Worm (Caenorhabditis elegans): ENCODE measurements around the gene ddr-1.

Gene ddr-1

DNA sequence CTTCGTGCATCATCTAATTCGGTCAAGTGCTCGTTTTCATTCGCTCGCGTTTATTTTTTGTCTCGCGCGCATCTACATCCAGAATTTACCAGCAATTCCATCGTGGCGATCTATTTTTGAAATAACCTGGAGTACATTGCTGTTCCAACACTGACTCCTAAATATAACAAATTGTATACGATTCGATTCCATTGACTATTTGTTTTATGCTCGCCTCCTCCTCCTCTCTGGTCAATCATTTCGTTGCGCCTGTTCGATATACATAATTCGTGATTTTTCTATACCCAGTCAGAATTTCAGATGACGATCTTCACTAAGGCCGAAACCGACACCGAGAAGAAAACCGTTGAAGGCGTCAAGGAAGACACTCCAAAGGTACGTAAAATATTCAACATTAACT is 16.2 kb upstream of the ddr-1 start, which contains the start of gene itm-2:
itm-2 (plus strand) TSS at position 301 of the 400 bp plus-strand sequence.
- no peak for TF ChIP-seq C38D4.7 (GFP tag; optimal IDR thresholded peaks at IDR 0.05)
- TF ChIP-seq K02D7.2 (tag; optimal IDR thresholded peaks at IDR 0.05) = no peak
- TF ChIP-seq gmeb-2 (tag; optimal IDR thresholded peaks at IDR 0.05) = no peak
- no peak for TF ChIP-seq unc-55 (GFP tag; optimal IDR thresholded peaks at IDR 0.05)
- no peak for TF ChIP-seq pag-3 (tag; optimal IDR thresholded peaks at IDR 0.05; ENCODE audit: borderline replicate concordance)
- no peak for TF ChIP-seq nhr-232 (tag; optimal IDR thresholded peaks at IDR 0.05)
- TF ChIP-seq fkh-6 (tag; optimal IDR thresholded peaks at IDR 0.05) = no peak
- no peak for TF ChIP-seq pha-4 (tag; optimal IDR thresholded peaks at IDR 0.05)
- TF ChIP-seq pqm-1 (tag; optimal IDR thresholded peaks at IDR 0.05) = no peak
- TF ChIP-seq rnt-1 (tag; optimal IDR thresholded peaks at IDR 0.05) = no peak
- no peak for TF ChIP-seq odd-2 (tag; optimal IDR thresholded peaks at IDR 0.05)
- no peak for TF ChIP-seq ceh-9 (tag; optimal IDR thresholded peaks at IDR 0.05)
- no peak for TF ChIP-seq ceh-14 (tag; optimal IDR thresholded peaks at IDR 0.05)
- TF ChIP-seq K09A11.1 (tag; optimal IDR thresholded peaks at IDR 0.05; ENCODE audit: insufficient read depth) = no peak
- TF ChIP-seq ceh-31 (tag; optimal IDR thresholded peaks at IDR 0.05) = no peak

DNA sequence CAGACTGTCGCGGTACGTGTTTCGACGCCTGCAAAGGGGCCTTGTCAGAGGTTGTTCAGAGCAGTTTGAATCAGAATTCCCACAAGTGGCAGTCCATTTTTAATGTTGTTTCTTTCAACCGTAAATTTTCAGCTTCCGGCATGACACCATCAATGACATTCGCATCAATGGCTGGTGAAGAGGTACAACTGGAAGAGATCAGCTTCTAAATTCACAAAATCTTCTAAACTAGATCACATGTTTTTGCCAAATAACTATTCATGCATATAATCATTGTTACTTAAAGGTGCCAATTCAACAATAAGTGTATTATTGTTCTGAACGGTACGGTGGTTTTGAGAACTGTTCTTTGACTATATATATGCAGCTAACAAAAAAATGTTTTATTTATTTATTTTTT is 13.6 kb upstream of the ddr-1 start:
- no peak for TF ChIP-seq dve-1 (tag; optimal IDR thresholded peaks at IDR 0.05)
- no peak for TF ChIP-seq ceh-34 (tag; optimal IDR thresholded peaks at IDR 0.05)
- no peak for TF ChIP-seq fax-1 (tag; optimal IDR thresholded peaks at IDR 0.05)

DNA sequence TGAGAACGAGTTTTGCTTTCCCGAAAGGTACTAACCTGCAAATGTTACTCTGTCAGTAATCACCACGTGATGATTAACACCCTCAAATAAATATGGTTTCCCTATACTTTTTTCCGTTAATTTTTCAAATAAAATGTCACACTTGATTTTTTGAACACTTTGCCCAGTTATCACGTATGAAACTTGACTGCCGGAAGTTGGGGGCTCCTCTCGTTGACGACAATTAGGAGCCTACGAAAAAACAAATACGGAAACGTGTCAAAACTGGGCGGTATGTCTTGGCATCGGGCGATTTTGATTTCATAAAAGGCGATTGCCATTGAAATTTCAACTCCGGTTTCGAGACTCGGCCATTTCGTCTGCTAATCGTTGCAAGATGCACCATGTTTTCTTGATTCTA is 13.1 kb upstream of the ddr-1 start, which contains the start of gene C25F6.8:
C25F6.8 (plus strand) TSS at position 301 of the 400 bp plus-strand sequence.
- TF ChIP-seq sdc-2 (tag; optimal IDR thresholded peaks at IDR 0.05) (no peak), nhr-232 (tag; optimal IDR thresholded peaks at IDR 0.05) (no peak), lin-11 (tag; optimal IDR thresholded peaks at IDR 0.05) (no peak), unc-3 (GFP tag; conservative IDR thresholded peaks at IDR 0.05) (no peak), unc-3 (tag; optimal IDR thresholded peaks at IDR 0.05) (no peak), pat-9 (tag; optimal IDR thresholded peaks at IDR 0.05) (no peak), ceh-30 (tag; optimal IDR thresholded peaks at IDR 0.05) (no peak), nfya-1 (tag; optimal IDR thresholded peaks at IDR 0.05) (no peak), mec-3 (tag; optimal IDR thresholded peaks at IDR 0.05; ENCODE audit: borderline replicate concordance) (no peak), eyg-1 (tag; optimal IDR thresholded peaks at IDR 0.05) (no peak), ceh-31 (tag; optimal IDR thresholded peaks at IDR 0.05) (no peak), ceh-2 (tag; optimal IDR thresholded peaks at IDR 0.05) (no peak), rnt-1 (tag; optimal IDR thresholded peaks at IDR 0.05) (no peak)

DNA sequence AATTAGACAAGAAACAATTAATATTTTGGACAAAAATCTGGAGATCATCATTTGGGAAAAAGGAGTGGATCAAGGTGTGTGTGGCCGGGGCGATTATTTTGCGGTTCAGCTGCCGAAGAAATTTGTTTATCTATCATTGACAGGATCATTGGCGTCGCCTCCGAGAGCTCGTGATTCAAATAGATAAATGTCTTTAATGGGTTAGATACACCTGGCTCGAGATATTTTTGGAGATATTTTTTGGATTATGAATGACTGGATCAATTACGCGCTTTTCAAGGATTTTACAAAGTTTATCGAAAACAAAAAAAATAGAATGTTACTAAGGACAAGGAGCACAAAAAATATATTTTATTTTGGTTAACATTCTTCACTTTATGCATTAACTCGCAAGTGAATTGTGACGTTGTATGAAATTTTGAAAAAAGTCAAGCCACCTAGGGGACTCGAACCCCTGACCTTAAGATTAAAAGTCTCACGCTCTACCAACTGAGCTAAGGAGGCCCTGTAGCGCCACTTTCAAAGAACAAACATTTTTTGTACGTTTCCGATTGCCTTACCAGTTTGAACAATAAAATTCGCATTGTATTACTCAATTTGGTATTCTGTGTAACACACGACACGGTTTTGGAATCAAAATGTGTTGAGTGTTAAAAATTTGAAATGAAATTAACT is 10.1 kb upstream of the ddr-1 start, which contains the start of gene C25F6.6:
C25F6.6 (minus strand) TSS at position 51 of the 675 bp plus-strand sequence.
- TF ChIP-seq ahr-1 (tag; optimal IDR thresholded peaks at IDR 0.05) (no peak), nhr-232 (tag; optimal IDR thresholded peaks at IDR 0.05) (no peak), elt-4 (tag; optimal IDR thresholded peaks at IDR 0.05) (no peak), C08G9.2 (tag; optimal IDR thresholded peaks at IDR 0.05) (no peak), tbx-2 (tag; optimal IDR thresholded peaks at IDR 0.05) (no peak), pax-1 (tag; optimal IDR thresholded peaks at IDR 0.05) (no peak), dmd-4 (tag; optimal IDR thresholded peaks at IDR 0.05; ENCODE audit: borderline replicate concordance) (no peak), fkh-6 (tag; optimal IDR thresholded peaks at IDR 0.05) (no peak), pat-9 (tag; optimal IDR thresholded peaks at IDR 0.05) (no peak), pag-3 (tag; optimal IDR thresholded peaks at IDR 0.05; ENCODE audit: borderline replicate concordance) (no peak), ceh-30 (tag; optimal IDR thresholded peaks at IDR 0.05) (no peak), ceh-34 (tag; optimal IDR thresholded peaks at IDR 0.05) (no peak), che-1 (tag; optimal IDR thresholded peaks at IDR 0.05) (no peak), hlh-13 (GFP tag; optimal IDR thresholded peaks at IDR 0.05) (no peak), odd-2 (tag; optimal IDR thresholded peaks at IDR 0.05) (no peak), hlh-15 (tag; optimal IDR thresholded peaks at IDR 0.05) (no peak), hlh-8 (tag; optimal IDR thresholded peaks at IDR 0.05) (no peak), nhr-11 (tag; optimal IDR thresholded peaks at IDR 0.05) (no peak)
